Fruit fly (Drosophila melanogaster) whole organism, embryonic: ENCODE results near the gene blp.

Experiments
- Awh ChIP-seq: fragments of 200-800 bp; sonication (Bioruptor generic); IDR thresholded peaks from 2 replicates; pipeline ENCODE4, ENCODE4 v1.3.6; 2022; ENCODE audit warnings: missing biosample characterization, missing genetic modification characterization
- CG10366 ChIP-seq: fragments of 200-800 bp; sonication (Bioruptor generic); IDR thresholded peaks from 2 replicates; pipeline ENCODE4 v1.3.6; 2022; ENCODE audit warnings: missing biosample characterization, missing genetic modification characterization
- CG11085 ChIP-seq: fragments of 200-800 bp; sonication (Bioruptor generic); IDR thresholded peaks from 2 replicates; pipeline ENCODE4 v1.3.6; 2022; ENCODE audit warnings: missing biosample characterization, missing genetic modification characterization
- CG11456 ChIP-seq: fragments of 200-800 bp; sonication (Bioruptor generic); IDR thresholded peaks from 3 replicates; pipeline ENCODE4 v1.3.6; 2022; ENCODE audit warnings: missing biosample characterization, missing genetic modification characterization
- CG12744 ChIP-seq: fragments of 200-800 bp; sonication (Bioruptor generic); optimal IDR thresholded peaks from 2 replicates; lab custom pipeline; 2016; ENCODE audit warnings: missing biosample characterization, missing genetic modification characterization
- CG13894 ChIP-seq: fragments of 200-800 bp; sonication (Bioruptor generic); optimal IDR thresholded peaks from 3 replicates; lab custom pipeline; 2018; ENCODE audit warnings: missing biosample characterization, mild to moderate bottlenecking, missing genetic modification characterization, moderate library complexity
- CG14050 ChIP-seq: fragments of 200-800 bp; sonication (Bioruptor generic); IDR thresholded peaks from 3 replicates; pipeline ENCODE4 v1.3.6; 2022; ENCODE audit warnings: missing biosample characterization, missing genetic modification characterization
- CG1602 ChIP-seq: fragments of 200-800 bp; sonication (Bioruptor generic); optimal IDR thresholded peaks from 3 replicates; lab custom pipeline; 2016; ENCODE audit warnings: missing biosample characterization, missing genetic modification characterization
- CG1603 ChIP-seq: fragments of 200-800 bp; sonication (Bioruptor generic); optimal IDR thresholded peaks from 2 replicates; lab custom pipeline; 2019; ENCODE audit warnings: missing biosample characterization, mild to moderate bottlenecking, missing genetic modification characterization, moderate library complexity
- CG16813 ChIP-seq: fragments of 200-800 bp; sonication (Bioruptor generic); IDR thresholded peaks from 3 replicates; pipeline ENCODE4 v1.3.6; 2022; ENCODE audit warnings: missing biosample characterization, missing genetic modification characterization; ENCODE audit not compliant: partially characterized antibody
- CG16815 ChIP-seq: fragments of 200-800 bp; sonication (Bioruptor generic); optimal IDR thresholded peaks from 3 replicates; lab custom pipeline; 2017; ENCODE audit warnings: missing biosample characterization, mild to moderate bottlenecking, missing genetic modification characterization
- CG17568 ChIP-seq: fragments of 200-800 bp; sonication (Bioruptor generic); optimal IDR thresholded peaks from 2 replicates; lab custom pipeline; 2018; ENCODE audit warnings: missing biosample characterization, mild to moderate bottlenecking, missing genetic modification characterization, moderate library complexity
- CG2120 ChIP-seq: fragments of 200-800 bp; sonication (Bioruptor generic); optimal IDR thresholded peaks from 3 replicates; lab custom pipeline; 2016; ENCODE audit warnings: missing biosample characterization, missing genetic modification characterization
- CG30431 ChIP-seq: fragments of 200-800 bp; sonication (Bioruptor generic); optimal IDR thresholded peaks from 2 replicates; lab custom pipeline; 2017; ENCODE audit warnings: missing biosample characterization, missing genetic modification characterization
- CG4404 ChIP-seq: fragments of 200-800 bp; sonication (Bioruptor generic); IDR thresholded peaks from 2 replicates; pipeline ENCODE4 v1.3.6; 2022; ENCODE audit warnings: missing biosample characterization, missing genetic modification characterization
- CG4424 ChIP-seq: fragments of 200-800 bp; sonication (Bioruptor generic); optimal IDR thresholded peaks from 3 replicates; lab custom pipeline; 2016; ENCODE audit warnings: missing biosample characterization, missing genetic modification characterization
- CG5953 ChIP-seq: fragments of 200-800 bp; sonication (Bioruptor generic); IDR thresholded peaks from 2 replicates; pipeline ENCODE4 v1.3.6; 2022; ENCODE audit warnings: missing biosample characterization, missing genetic modification characterization
- CG6854 ChIP-seq: fragments of 200-800 bp; sonication (Bioruptor generic); optimal IDR thresholded peaks from 3 replicates; lab custom pipeline; 2017; ENCODE audit warnings: missing biosample characterization, mild to moderate bottlenecking, missing genetic modification characterization
- CG7357 ChIP-seq: fragments of 200-800 bp; sonication (Bioruptor generic); IDR thresholded peaks from 3 replicates; pipeline ENCODE4 v1.3.6; 2022; ENCODE audit warnings: missing biosample characterization, missing genetic modification characterization
- CG7963 ChIP-seq: fragments of 200-800 bp; sonication (Bioruptor generic); IDR thresholded peaks from 3 replicates; pipeline ENCODE4 v1.3.6; 2022; ENCODE audit warnings: missing biosample characterization, missing genetic modification characterization; ENCODE audit not compliant: partially characterized antibody
- CG7987 ChIP-seq: fragments of 200-800 bp; sonication (Bioruptor generic); optimal IDR thresholded peaks from 2 replicates; lab custom pipeline; 2018; ENCODE audit warnings: missing biosample characterization, mild to moderate bottlenecking, missing genetic modification characterization, moderate library complexity
- CG8924 ChIP-seq: fragments of 200-800 bp; optimal IDR thresholded peaks from 3 replicates; lab custom pipeline; 2019; ENCODE audit warnings: missing biosample characterization, mild to moderate bottlenecking, missing genetic modification characterization, moderate library complexity
- Camta ChIP-seq: fragments of 200-800 bp; sonication (Bioruptor generic); optimal IDR thresholded peaks from 2 replicates; lab custom pipeline; 2016; ENCODE audit warnings: missing biosample characterization, missing genetic modification characterization
- Doc2 ChIP-seq: fragments of 200-800 bp; sonication (Bioruptor generic); IDR thresholded peaks from 2 replicates; pipeline ENCODE4 v1.3.6; 2022; ENCODE audit warnings: missing biosample characterization, missing genetic modification characterization
- HmgD ChIP-seq: fragments of 200-800 bp; sonication (Bioruptor generic); optimal IDR thresholded peaks from 3 replicates; lab custom pipeline; 2016; ENCODE audit warnings: missing biosample characterization, missing genetic modification characterization
- Mad ChIP-seq: fragments of 200-800 bp; sonication (Bioruptor generic); optimal IDR thresholded peaks from 2 replicates; lab custom pipeline; 2016; ENCODE audit warnings: missing biosample characterization, missing genetic modification characterization
- Max ChIP-seq: fragments of 200-800 bp; sonication (Bioruptor generic); optimal IDR thresholded peaks from 2 replicates; lab custom pipeline; 2016; ENCODE audit warnings: missing biosample characterization, mild to moderate bottlenecking, missing genetic modification characterization
- NC2β ChIP-seq: fragments of 200-800 bp; sonication (Bioruptor generic); optimal IDR thresholded peaks from 2 replicates; lab custom pipeline; 2016; ENCODE audit warnings: missing biosample characterization, missing genetic modification characterization
- Neu2 ChIP-seq: fragments of 200-800 bp; sonication (Bioruptor generic); optimal IDR thresholded peaks from 3 replicates; lab custom pipeline; 2016; ENCODE audit warnings: missing biosample characterization, missing genetic modification characterization, borderline replicate concordance
- Scr ChIP-seq: fragments of 200-800 bp; sonication (Bioruptor generic); IDR thresholded peaks from 2 replicates; pipeline ENCODE4 v1.3.6; 2022; ENCODE audit warnings: missing biosample characterization, missing genetic modification characterization; ENCODE audit not compliant: partially characterized antibody
- amos ChIP-seq: fragments of 200-800 bp; sonication (Bioruptor generic); IDR thresholded peaks from 2 replicates; pipeline ENCODE4 v1.3.6; 2022; ENCODE audit warnings: missing biosample characterization, missing genetic modification characterization; ENCODE audit not compliant: partially characterized antibody
- ato ChIP-seq: fragments of 200-800 bp; sonication (Bioruptor generic); IDR thresholded peaks from 2 replicates; pipeline ENCODE4 v1.3.6; 2022; ENCODE audit warnings: missing biosample characterization, missing genetic modification characterization; ENCODE audit not compliant: partially characterized antibody
- bab2 ChIP-seq: fragments of 200-800 bp; sonication (Bioruptor generic); optimal IDR thresholded peaks from 2 replicates; lab custom pipeline; 2016; ENCODE audit warnings: missing biosample characterization, missing genetic modification characterization
- btn ChIP-seq: fragments of 200-800 bp; sonication (Bioruptor generic); optimal IDR thresholded peaks from 2 replicates; lab custom pipeline; 2016; ENCODE audit warnings: missing biosample characterization, missing genetic modification characterization
- cad ChIP-seq: fragments of >200 bp; optimal IDR thresholded peaks from 2 replicates; lab custom pipeline; 2017; ENCODE audit warnings: missing biosample characterization, missing genetic modification characterization
- crc ChIP-seq: fragments of 200-800 bp; sonication (Bioruptor generic); optimal IDR thresholded peaks from 2 replicates; lab custom pipeline; 2016; ENCODE audit warnings: missing biosample characterization, missing genetic modification characterization
- cwo ChIP-seq: fragments of 200-800 bp; sonication (Bioruptor generic); optimal IDR thresholded peaks from 3 replicates; lab custom pipeline; 2017; ENCODE audit warnings: missing biosample characterization, missing genetic modification characterization, mild to moderate bottlenecking, moderate library complexity, missing genetic modification reagents
- dati ChIP-seq: fragments of 200-800 bp; sonication (Bioruptor generic); IDR thresholded peaks from 2 replicates; pipeline ENCODE4 v1.3.6; 2022; ENCODE audit warnings: missing biosample characterization, missing genetic modification characterization
- gro ChIP-seq: fragments of 200-800 bp; sonication (Bioruptor generic); optimal IDR thresholded peaks from 2 replicates; lab custom pipeline; 2016; ENCODE audit warnings: missing biosample characterization, missing genetic modification characterization
- insv ChIP-seq, 2 experiments: fragments of 200-800 bp; sonication (Bioruptor generic); optimal IDR thresholded peaks; 3 replicates each; lab custom pipeline; 2016 to 2018; ENCODE audit warnings: missing biosample characterization in 2 of 2, missing genetic modification characterization in 2 of 2
- klu ChIP-seq: fragments of 200-800 bp; sonication (Bioruptor generic); IDR thresholded peaks from 2 replicates; pipeline ENCODE4 v1.3.6; 2022; ENCODE audit warnings: missing biosample characterization, missing genetic modification characterization
- lilli ChIP-seq: fragments of 200-800 bp; sonication (Bioruptor generic); optimal IDR thresholded peaks from 3 replicates; lab custom pipeline; 2016; ENCODE audit warnings: missing biosample characterization, missing genetic modification characterization
- oc ChIP-seq: fragments of 200-800 bp; sonication (Bioruptor generic); optimal IDR thresholded peaks from 2 replicates; lab custom pipeline; 2018; ENCODE audit warnings: missing biosample characterization, mild to moderate bottlenecking, missing genetic modification characterization, moderate library complexity
- pb ChIP-seq: fragments of 200-800 bp; sonication (Bioruptor generic); optimal IDR thresholded peaks from 3 replicates; lab custom pipeline; 2016; ENCODE audit warnings: missing biosample characterization, missing genetic modification characterization
- pros ChIP-seq: fragments of 200-800 bp; sonication (Bioruptor generic); optimal IDR thresholded peaks from 3 replicates; lab custom pipeline; 2019; ENCODE audit warnings: missing biosample characterization, mild to moderate bottlenecking, missing genetic modification characterization, moderate library complexity
- sna ChIP-seq: fragments of 200-800 bp; sonication (Bioruptor generic); IDR thresholded peaks from 2 replicates; pipeline ENCODE4 v1.3.6; 2022; ENCODE audit warnings: missing biosample characterization, missing genetic modification characterization; ENCODE audit not compliant: partially characterized antibody
- stc ChIP-seq: fragments of 200-800 bp; sonication (Bioruptor generic); IDR thresholded peaks from 2 replicates; pipeline ENCODE4 v1.3.6; 2022; ENCODE audit warnings: missing biosample characterization, missing genetic modification characterization
- tap ChIP-seq: fragments of 200-800 bp; optimal IDR thresholded peaks from 3 replicates; lab custom pipeline; 2019; ENCODE audit warnings: missing biosample characterization, mild to moderate bottlenecking, missing genetic modification characterization, moderate library complexity
- tgo ChIP-seq: fragments of 200-800 bp; sonication (Bioruptor generic); IDR thresholded peaks from 3 replicates; pipeline ENCODE4 v1.3.6; 2022; ENCODE audit warnings: missing biosample characterization, missing genetic modification characterization
- tna ChIP-seq: fragments of 200-800 bp; sonication (Bioruptor generic); IDR thresholded peaks from 2 replicates; pipeline ENCODE4 v1.3.6; 2022; ENCODE audit warnings: missing biosample characterization, missing genetic modification characterization; ENCODE audit not compliant: partially characterized antibody
- tx ChIP-seq: fragments of 200-800 bp; sonication (Bioruptor generic); optimal IDR thresholded peaks from 2 replicates; lab custom pipeline; 2016; ENCODE audit warnings: missing biosample characterization, missing genetic modification characterization
- vvl ChIP-seq: fragments of 200-800 bp; sonication (Bioruptor generic); IDR thresholded peaks from 2 replicates; pipeline ENCODE4 v1.3.6; 2022; ENCODE audit warnings: missing biosample characterization, missing genetic modification characterization

Gene blp

dm6 chr3R:15934952-15935351 is 1.3 kb downstream of the blp start, which contains the start of gene Sap47 (continued):
- no peak for TF ChIP-seq CG7987 (GFP tag; lab: Kevin White, UChicago)
- TF ChIP-seq lilli: no peak
- TF ChIP-seq Max (GFP tag; lab: Kevin White, UChicago): no peak
- no peak for TF ChIP-seq tx
- TF ChIP-seq CG1603 (tag; lab: Kevin White, UChicago): peak; percentile 53
- TF ChIP-seq CG11456 (GFP tag; lab: Robert Waterston, UW): no peak
- no peak for TF ChIP-seq crc
- no peak for TF ChIP-seq CG2120 (GFP tag; lab: Kevin White, UChicago)
- no peak for TF ChIP-seq Mad (GFP tag; lab: Kevin White, UChicago)
- TF ChIP-seq HmgD (GFP tag; lab: Kevin White, UChicago): peak; percentile 13
- TF ChIP-seq dati (GFP tag; lab: Robert Waterston, UW): no peak
- no peak for TF ChIP-seq CG4424 (GFP tag; lab: Kevin White, UChicago)
- no peak for TF ChIP-seq oc
- TF ChIP-seq sna (GFP tag; lab: Robert Waterston, UW): peak; percentile 71
- no peak for TF ChIP-seq pros (GFP tag; lab: Kevin White, UChicago)
- no peak for TF ChIP-seq bab2
- no peak for TF ChIP-seq tap (tag; lab: Kevin White, UChicago)
- TF ChIP-seq CG16813 (GFP tag; lab: Robert Waterston, UW): peak; percentile 76
- peak; percentile 68; the same call in 2 of the 3 replicates for TF ChIP-seq CG7963 (GFP tag; lab: Robert Waterston, UW)
- no peak for TF ChIP-seq CG6854 (GFP tag; lab: Kevin White, UChicago)
- TF ChIP-seq gro (GFP tag; lab: Kevin White, UChicago): no peak
- TF ChIP-seq CG5953 (GFP tag; lab: Robert Waterston, UW): no peak
- TF ChIP-seq NC2β (GFP tag; lab: Kevin White, UChicago): no peak
- TF ChIP-seq CG17568 (GFP tag; lab: Kevin White, UChicago): no peak
- no peak for TF ChIP-seq CG11085
- peak; percentile 23 for TF ChIP-seq CG13894 (tag; lab: Kevin White, UChicago)
- TF ChIP-seq amos (GFP tag; lab: Robert Waterston, UW): peak; percentile 88
- no peak for TF ChIP-seq btn
- no peak for TF ChIP-seq CG16815
- TF ChIP-seq tna (GFP tag; lab: Robert Waterston, UW): peak; percentile 66
- TF ChIP-seq CG8924 (tag; lab: Kevin White, UChicago): no peak
- TF ChIP-seq ato (GFP tag; lab: Robert Waterston, UW): peak; percentile 80
- TF ChIP-seq CG30431: no peak
- TF ChIP-seq CG1602 (GFP tag; lab: Kevin White, UChicago): no peak
- no peak for TF ChIP-seq cad (GFP tag; lab: Kevin White, UChicago)
- no peak; the same call in 1 of the 2 replicates for TF ChIP-seq stc (GFP tag; lab: Robert Waterston, UW)
- no peak for TF ChIP-seq Neu2 (GFP tag; lab: Kevin White, UChicago)
- TF ChIP-seq Camta (GFP tag; lab: Kevin White, UChicago): no peak
- TF ChIP-seq tgo (GFP tag; lab: Robert Waterston, UW): no peak
- peak; percentile 40; the same call in 1 of the 2 replicates for TF ChIP-seq vvl (GFP tag; lab: Robert Waterston, UW)
- no peak for TF ChIP-seq Awh (GFP tag; lab: Robert Waterston, UW)
- no peak for TF ChIP-seq CG10366
- TF ChIP-seq insv (GFP tag; optimal IDR thresholded peaks at IDR 0.05; lab: Kevin White, UChicago): no peak
- TF ChIP-seq CG4404 (GFP tag; lab: Robert Waterston, UW): no peak
- no peak for TF ChIP-seq Doc2 (GFP tag; lab: Robert Waterston, UW)
- no peak for TF ChIP-seq CG12744 (GFP tag; lab: Kevin White, UChicago)
- peak; percentile 82 for TF ChIP-seq Scr (GFP tag; lab: Robert Waterston, UW)
- no peak for TF ChIP-seq pb (GFP tag; lab: Kevin White, UChicago)
- TF ChIP-seq klu (GFP tag; lab: Robert Waterston, UW): no peak
- no peak for TF ChIP-seq cwo (GFP tag; lab: Kevin White, UChicago)
- TF ChIP-seq CG14050 (GFP tag; lab: Robert Waterston, UW): no peak
- TF ChIP-seq CG7357 (GFP tag; lab: Robert Waterston, UW): no peak
